Fruit fly (Drosophila melanogaster): Measurements from ENCODE around the gene CG3104.

dm6 chr2L:2856960-2857584 lies 1.5 kb upstream of the CG3104 start, which contains the start of gene CG2991:
- no peak for TF ChIP-seq CG8478 (optimal IDR thresholded peaks at IDR 0.05)
- no peak for TF ChIP-seq EcR (GFP tag; optimal IDR thresholded peaks at IDR 0.05)
- no peak for TF ChIP-seq psq (optimal IDR thresholded peaks at IDR 0.05)
- TF ChIP-seq pan (optimal IDR thresholded peaks at IDR 0.05): peak; percentile 18
- no peak for TF ChIP-seq usp (GFP tag; optimal IDR thresholded peaks at IDR 0.05)

Data from whole organism.